Worm (Caenorhabditis elegans): ENCODE measurements around the gene F40G9.6.

- TF ChIP-seq nhr-237 (tag; optimal IDR thresholded peaks at IDR 0.05) (no peak), nhr-84 (tag; optimal IDR thresholded peaks at IDR 0.05) (no peak), nhr-47 (tag; optimal IDR thresholded peaks at IDR 0.05) (no peak), elt-3 (tag; optimal IDR thresholded peaks at IDR 0.05) (no peak), nhr-11 (tag; optimal IDR thresholded peaks at IDR 0.05) (no peak), unc-62 (GFP tag; optimal IDR thresholded peaks at IDR 0.05) (no peak), fkh-10 (GFP tag; optimal IDR thresholded peaks at IDR 0.05) (no peak)
Observed at ce11 chrIII:194160-194559, 14.8 kb downstream of the F40G9.6 start, which contains the start of gene F40G9.17.
